Fruit fly (Drosophila melanogaster) whole organism, embryonic: Measurements from ENCODE around the gene St2.
A peak's percentile ranks its signal among the peaks of the same experiment; 100 is the strongest.

Experiments used
- CG10209 ChIP-seq: fragments of 200-800 bp; sonication (Bioruptor generic); optimal IDR thresholded peaks from 3 replicates; lab custom pipeline; 2017; ENCODE audit warnings: missing biosample characterization, mild to moderate bottlenecking, missing genetic modification characterization, missing genetic modification reagents
- CG10654 ChIP-seq: fragments of 200-800 bp; sonication (Bioruptor generic); optimal IDR thresholded peaks from 2 replicates; lab custom pipeline; 2016; ENCODE audit warnings: missing biosample characterization, missing genetic modification characterization
- CG11398 ChIP-seq: fragments of 200-800 bp; sonication (Bioruptor generic); optimal IDR thresholded peaks from 2 replicates; lab custom pipeline; 2016; ENCODE audit warnings: missing biosample characterization, missing genetic modification characterization
- CG11723 ChIP-seq: fragments of 200-800 bp; sonication (Bioruptor generic); optimal IDR thresholded peaks from 2 replicates; lab custom pipeline; 2017; ENCODE audit warnings: missing biosample characterization, mild to moderate bottlenecking, missing genetic modification characterization
- CG13424 ChIP-seq: fragments of 200-800 bp; sonication (Bioruptor generic); optimal IDR thresholded peaks from 2 replicates; lab custom pipeline; 2019; ENCODE audit warnings: missing biosample characterization, mild to moderate bottlenecking, missing genetic modification characterization, moderate library complexity
- CG14710 ChIP-seq: fragments of 200-800 bp; sonication (Bioruptor generic); optimal IDR thresholded peaks from 3 replicates; lab custom pipeline; 2019; ENCODE audit warnings: missing biosample characterization, mild to moderate bottlenecking, missing genetic modification characterization, moderate library complexity
- CG16863 ChIP-seq: fragments of 200-800 bp; sonication (Bioruptor generic); optimal IDR thresholded peaks from 3 replicates; lab custom pipeline; 2016; ENCODE audit warnings: missing biosample characterization, missing genetic modification characterization
- CG17328 ChIP-seq: fragments of 200-800 bp; sonication (Bioruptor generic); IDR thresholded peaks from 2 replicates; pipeline ENCODE4 v1.3.6; 2022; ENCODE audit warnings: missing biosample characterization, missing genetic modification characterization
- CG17568 ChIP-seq: fragments of 200-800 bp; sonication (Bioruptor generic); optimal IDR thresholded peaks from 2 replicates; lab custom pipeline; 2018; ENCODE audit warnings: missing biosample characterization, mild to moderate bottlenecking, missing genetic modification characterization, moderate library complexity
- CG17829 ChIP-seq: fragments of 200-800 bp; optimal IDR thresholded peaks from 2 replicates; lab custom pipeline; 2019; ENCODE audit warnings: missing biosample characterization, mild to moderate bottlenecking, missing genetic modification characterization, moderate library complexity
- CG1792 ChIP-seq: fragments of 200-800 bp; sonication (Bioruptor generic); optimal IDR thresholded peaks from 2 replicates; lab custom pipeline; 2016; ENCODE audit warnings: missing biosample characterization, missing genetic modification characterization
- CG18764 ChIP-seq: fragments of 200-800 bp; sonication (Bioruptor generic); optimal IDR thresholded peaks from 3 replicates; lab custom pipeline; 2016; ENCODE audit warnings: missing biosample characterization, missing genetic modification characterization
- CG2129 ChIP-seq: fragments of 200-800 bp; sonication (Bioruptor generic); IDR thresholded peaks from 2 replicates; pipeline ENCODE4 v1.3.6; 2022; ENCODE audit warnings: missing biosample characterization, missing genetic modification characterization; ENCODE audit not compliant: partially characterized antibody
- CG2875 ChIP-seq: fragments of 200-800 bp; sonication (Bioruptor generic); optimal IDR thresholded peaks from 2 replicates; lab custom pipeline; 2017; ENCODE audit warnings: missing biosample characterization, mild to moderate bottlenecking, missing genetic modification characterization, missing genetic modification reagents
- CG31224 ChIP-seq: fragments of 200-800 bp; sonication (Bioruptor generic); IDR thresholded peaks from 2 replicates; pipeline ENCODE4 v1.3.6; 2022; ENCODE audit warnings: missing biosample characterization, missing genetic modification characterization
- CG4282 ChIP-seq: fragments of 200-800 bp; sonication (Bioruptor generic); optimal IDR thresholded peaks from 2 replicates; lab custom pipeline; 2016; ENCODE audit warnings: missing biosample characterization, missing genetic modification characterization
- CG4328 ChIP-seq: fragments of 200-800 bp; sonication (Bioruptor generic); optimal IDR thresholded peaks from 3 replicates; lab custom pipeline; 2017; ENCODE audit warnings: missing biosample characterization, missing genetic modification reagents, missing genetic modification characterization
- CG4360 ChIP-seq: fragments of 200-800 bp; sonication (Bioruptor generic); IDR thresholded peaks from 2 replicates; pipeline ENCODE4 v1.3.6; 2022; ENCODE audit warnings: missing biosample characterization, missing genetic modification characterization
- CG43689 ChIP-seq: fragments of 200-800 bp; sonication (Bioruptor generic); IDR thresholded peaks from 2 replicates; pipeline ENCODE4 v1.3.6; 2022; ENCODE audit warnings: missing biosample characterization, missing genetic modification characterization
- CG4820 ChIP-seq: fragments of 200-800 bp; sonication (Bioruptor generic); optimal IDR thresholded peaks from 3 replicates; lab custom pipeline; 2016; ENCODE audit warnings: missing biosample characterization, missing genetic modification characterization
- CG6765 ChIP-seq: fragments of 200-800 bp; sonication (Bioruptor generic); optimal IDR thresholded peaks from 3 replicates; lab custom pipeline; 2017; ENCODE audit warnings: missing biosample characterization, mild to moderate bottlenecking, missing genetic modification characterization
- CG7372 ChIP-seq: fragments of 200-800 bp; sonication (Bioruptor generic); IDR thresholded peaks from 2 replicates; pipeline ENCODE4 v1.3.6; 2022; ENCODE audit warnings: missing biosample characterization, missing genetic modification characterization
- CG8281 ChIP-seq: fragments of 200-800 bp; sonication (Bioruptor generic); optimal IDR thresholded peaks from 2 replicates; lab custom pipeline; 2018; ENCODE audit warnings: missing biosample characterization, mild to moderate bottlenecking, missing genetic modification characterization, moderate library complexity
- Chrac-16 ChIP-seq: fragments of 200-800 bp; sonication (Bioruptor generic); optimal IDR thresholded peaks from 3 replicates; lab custom pipeline; 2016; ENCODE audit warnings: missing biosample characterization, missing genetic modification characterization
- Dll ChIP-seq: fragments of 200-800 bp; sonication (Bioruptor generic); IDR thresholded peaks from 4 replicates; pipeline ENCODE4 v1.3.6; 2022; ENCODE audit warnings: missing biosample characterization, missing genetic modification characterization; ENCODE audit not compliant: partially characterized antibody
- Drgx ChIP-seq: fragments of 200-800 bp; sonication (Bioruptor generic); IDR thresholded peaks from 2 replicates; pipeline ENCODE4 v1.3.6; 2022; ENCODE audit warnings: missing biosample characterization, missing genetic modification characterization
- H15 ChIP-seq: fragments of 200-800 bp; sonication (Bioruptor generic); IDR thresholded peaks from 3 replicates; pipeline ENCODE4 v1.3.6; 2022; ENCODE audit warnings: missing biosample characterization, missing genetic modification characterization
- Hey ChIP-seq: fragments of 200-800 bp; sonication (Bioruptor generic); optimal IDR thresholded peaks from 3 replicates; lab custom pipeline; 2018; ENCODE audit warnings: missing biosample characterization, mild to moderate bottlenecking, missing genetic modification characterization
- Myb ChIP-seq: fragments of 200-800 bp; sonication (Bioruptor generic); optimal IDR thresholded peaks from 2 replicates; lab custom pipeline; 2016; ENCODE audit warnings: missing biosample characterization, missing genetic modification characterization
- NC2α ChIP-seq: fragments of 200-800 bp; sonication (Bioruptor generic); optimal IDR thresholded peaks from 2 replicates; lab custom pipeline; 2016; ENCODE audit warnings: missing biosample characterization, missing genetic modification characterization
- NfI ChIP-seq: fragments of 200-800 bp; sonication (Bioruptor generic); optimal IDR thresholded peaks from 3 replicates; lab custom pipeline; 2018; ENCODE audit warnings: missing biosample characterization, mild to moderate bottlenecking, missing genetic modification characterization, moderate library complexity
- Optix ChIP-seq: fragments of 200-800 bp; sonication (Bioruptor generic); IDR thresholded peaks from 3 replicates; pipeline ENCODE4 v1.3.6; 2022; ENCODE audit warnings: missing biosample characterization, missing genetic modification characterization
- Poxn ChIP-seq: fragments of 200-800 bp; sonication (Bioruptor generic); IDR thresholded peaks from 2 replicates; pipeline ENCODE4 v1.3.6; 2022; ENCODE audit warnings: missing biosample characterization, missing genetic modification characterization
- Ptx1 ChIP-seq: fragments of 200-800 bp; sonication (Bioruptor generic); IDR thresholded peaks from 2 replicates; pipeline ENCODE4 v1.3.6; 2022; ENCODE audit warnings: missing biosample characterization, missing genetic modification characterization
- Ravus ChIP-seq: fragments of 200-800 bp; sonication (Bioruptor generic); IDR thresholded peaks from 2 replicates; pipeline ENCODE4 v1.3.6; 2022; ENCODE audit warnings: missing biosample characterization, missing genetic modification characterization
- Usf ChIP-seq: fragments of 200-800 bp; sonication (Bioruptor generic); optimal IDR thresholded peaks from 2 replicates; lab custom pipeline; 2017; ENCODE audit warnings: missing genotype, missing biosample characterization, missing genetic modification characterization
- al ChIP-seq: fragments of 200-800 bp; sonication (Bioruptor generic); IDR thresholded peaks from 2 replicates; pipeline ENCODE4 v1.3.6; 2022; ENCODE audit warnings: missing biosample characterization, missing genetic modification characterization
- ato ChIP-seq: fragments of 200-800 bp; sonication (Bioruptor generic); IDR thresholded peaks from 2 replicates; pipeline ENCODE4 v1.3.6; 2022; ENCODE audit warnings: missing biosample characterization, missing genetic modification characterization; ENCODE audit not compliant: partially characterized antibody
- br ChIP-seq: fragments of >200 bp; optimal IDR thresholded peaks from 2 replicates; lab custom pipeline; 2017
- caup ChIP-seq: fragments of 200-800 bp; sonication (Bioruptor generic); optimal IDR thresholded peaks from 3 replicates; lab custom pipeline; 2017; ENCODE audit warnings: missing biosample characterization, mild to moderate bottlenecking, missing genetic modification characterization, moderate library complexity; ENCODE audit not compliant: severe bottlenecking
- crc ChIP-seq: fragments of 200-800 bp; sonication (Bioruptor generic); optimal IDR thresholded peaks from 2 replicates; lab custom pipeline; 2016; ENCODE audit warnings: missing biosample characterization, missing genetic modification characterization
- dm ChIP-seq: fragments of 200-800 bp; sonication (Bioruptor generic); optimal IDR thresholded peaks from 3 replicates; lab custom pipeline; 2016; ENCODE audit warnings: missing biosample characterization, missing genetic modification characterization
- hth ChIP-seq: fragments of >200 bp; optimal IDR thresholded peaks from 2 replicates; lab custom pipeline; 2017; ENCODE audit warnings: inconsistent platforms
- kni ChIP-seq: fragments of 200-800 bp; sonication (Bioruptor generic); optimal IDR thresholded peaks from 3 replicates; lab custom pipeline; 2017; ENCODE audit warnings: mild to moderate bottlenecking, missing biosample characterization, missing genetic modification reagents, missing genetic modification characterization
- lbe ChIP-seq: fragments of 200-800 bp; sonication (Bioruptor generic); optimal IDR thresholded peaks from 2 replicates; lab custom pipeline; 2016; ENCODE audit warnings: missing biosample characterization, mild to moderate bottlenecking, missing genetic modification characterization
- lilli ChIP-seq: fragments of 200-800 bp; sonication (Bioruptor generic); optimal IDR thresholded peaks from 3 replicates; lab custom pipeline; 2016; ENCODE audit warnings: missing biosample characterization, missing genetic modification characterization
- luna ChIP-seq: fragments of 200-800 bp; sonication (Bioruptor generic); optimal IDR thresholded peaks from 2 replicates; lab custom pipeline; 2016; ENCODE audit warnings: missing biosample characterization, missing genetic modification characterization
- psq ChIP-seq: fragments of 200-800 bp; sonication (Bioruptor generic); optimal IDR thresholded peaks from 2 replicates; lab custom pipeline; 2017; ENCODE audit warnings: missing biosample characterization, missing genetic modification characterization
- rib ChIP-seq: fragments of 200-800 bp; sonication (Bioruptor generic); IDR thresholded peaks from 2 replicates; pipeline ENCODE4 v1.3.6; 2022; ENCODE audit warnings: missing biosample characterization, missing genetic modification characterization
- stwl ChIP-seq: fragments of 200-800 bp; sonication (Bioruptor generic); optimal IDR thresholded peaks from 3 replicates; lab custom pipeline; 2018; ENCODE audit warnings: missing biosample characterization, mild to moderate bottlenecking, missing genetic modification characterization, moderate library complexity
- twi ChIP-seq: fragments of 200-800 bp; optimal IDR thresholded peaks from 2 replicates; lab custom pipeline; 2019; ENCODE audit warnings: missing biosample characterization, mild to moderate bottlenecking, missing genetic modification characterization, moderate library complexity
- zf30C ChIP-seq: fragments of 200-800 bp; sonication (Bioruptor generic); optimal IDR thresholded peaks from 3 replicates; lab custom pipeline; 2018; ENCODE audit warnings: missing biosample characterization, mild to moderate bottlenecking, missing genetic modification characterization

St2 gene

DNA sequence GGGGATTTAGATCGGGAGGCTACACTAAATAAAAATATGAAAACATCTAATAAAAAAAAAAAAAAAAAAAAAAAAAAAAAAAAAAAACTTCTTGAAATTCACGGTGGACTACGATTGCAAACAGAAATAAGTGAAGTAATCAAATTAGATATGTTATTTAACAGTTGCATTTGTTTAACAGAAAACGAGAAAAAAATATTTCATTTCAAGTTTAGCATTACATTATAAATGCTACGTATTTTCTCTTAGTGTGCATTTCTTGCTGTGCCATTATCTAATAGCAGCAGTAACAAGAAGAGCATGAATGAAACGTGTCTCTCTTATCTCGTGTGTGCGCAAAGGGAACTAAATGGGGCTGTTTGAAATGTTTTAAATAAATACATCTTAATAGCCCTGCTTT lies 26.8 kb upstream of the St2 start (continued):
- peak; percentile 37; the same call in 1 of the 2 replicates for TF ChIP-seq al (GFP tag; lab: Robert Waterston, UW)
- TF ChIP-seq lbe (GFP tag; lab: Kevin White, UChicago): no peak
- TF ChIP-seq crc (GFP tag; lab: Kevin White, UChicago): no peak
- peak; percentile 34 for TF ChIP-seq caup
- TF ChIP-seq CG10654 (GFP tag; lab: Kevin White, UChicago): peak; percentile 72
- TF ChIP-seq CG2875 (GFP tag; lab: Kevin White, UChicago): peak; percentile 56
- no peak for TF ChIP-seq kni (GFP tag; lab: Kevin White, UChicago)
- TF ChIP-seq CG17568: peak; percentile 21
- peak; percentile 53 for TF ChIP-seq CG14710 (tag; lab: Kevin White, UChicago)
- peak; percentile 35 for TF ChIP-seq CG8281 (tag; lab: Kevin White, UChicago)
- peak; percentile 74 for TF ChIP-seq Drgx (GFP tag; lab: Robert Waterston, UW)
- peak; percentile 78; the same call in 1 of the 3 replicates for TF ChIP-seq H15 (GFP tag; lab: Robert Waterston, UW)
- TF ChIP-seq Optix: no peak
- TF ChIP-seq Poxn (GFP tag; lab: Robert Waterston, UW): no peak
- peak; percentile 26 for TF ChIP-seq CG1792
- peak; percentile 27 for TF ChIP-seq Ravus (GFP tag; lab: Robert Waterston, UW)
- peak; percentile 57; the same call in 1 of the 2 replicates for TF ChIP-seq CG31224 (GFP tag; lab: Robert Waterston, UW)
- no peak for TF ChIP-seq br (lab: Kevin White, UChicago)
- TF ChIP-seq lilli (GFP tag; lab: Kevin White, UChicago): peak; percentile 60
- TF ChIP-seq Myb: no peak
- TF ChIP-seq NC2α: no peak
- no peak for TF ChIP-seq hth (lab: Kevin White, UChicago)
- TF ChIP-seq CG4282: no peak
- peak; percentile 51 for TF ChIP-seq CG18764
- TF ChIP-seq twi (tag; lab: Kevin White, UChicago): peak; percentile 59
- peak; percentile 7; the same call in 1 of the 2 replicates for TF ChIP-seq CG7372 (GFP tag; lab: Robert Waterston, UW)
- peak; percentile 40 for TF ChIP-seq NfI
- TF ChIP-seq CG11723 (GFP tag; lab: Kevin White, UChicago): no peak
- peak; percentile 75 for TF ChIP-seq CG13424 (tag; lab: Kevin White, UChicago)
- peak; percentile 89 for TF ChIP-seq Ptx1 (GFP tag; lab: Robert Waterston, UW)
- TF ChIP-seq ato (GFP tag; lab: Robert Waterston, UW): no peak
- peak; percentile 86 for TF ChIP-seq CG17829 (tag; lab: Kevin White, UChicago)
- no peak for TF ChIP-seq CG4328 (GFP tag; lab: Kevin White, UChicago)
- TF ChIP-seq CG16863 (GFP tag; lab: Kevin White, UChicago): peak; percentile 59
- TF ChIP-seq dm: peak; percentile 11
- TF ChIP-seq rib (GFP tag; lab: Robert Waterston, UW): no peak
- TF ChIP-seq CG4820 (GFP tag; lab: Kevin White, UChicago): peak; percentile 75
- peak; percentile 53 for TF ChIP-seq zf30C (GFP tag; lab: Kevin White, UChicago)
- TF ChIP-seq CG4360 (GFP tag; lab: Robert Waterston, UW): 0 out of 2 replicates have a peak, but pooled peaks have one; percentile 6
- TF ChIP-seq CG17328: peak; percentile 77
- TF ChIP-seq Hey (tag; lab: Kevin White, UChicago): no peak
- no peak for TF ChIP-seq luna
- peak; percentile 71 for TF ChIP-seq Chrac-16 (GFP tag; lab: Kevin White, UChicago)
- peak; percentile 4 for TF ChIP-seq CG6765 (GFP tag; lab: Kevin White, UChicago)
- TF ChIP-seq CG2129: no peak
- TF ChIP-seq Dll: no peak
- TF ChIP-seq CG10209: peak; percentile 59
- TF ChIP-seq CG11398 (GFP tag; lab: Kevin White, UChicago): peak; percentile 9
- TF ChIP-seq CG43689: no peak
- TF ChIP-seq Usf (GFP tag; lab: Kevin White, UChicago): no peak
- TF ChIP-seq stwl: peak; percentile 13
- peak; percentile 70 for TF ChIP-seq psq
